Worm (Caenorhabditis elegans): ENCODE data around the gene valv-1.

DNA sequence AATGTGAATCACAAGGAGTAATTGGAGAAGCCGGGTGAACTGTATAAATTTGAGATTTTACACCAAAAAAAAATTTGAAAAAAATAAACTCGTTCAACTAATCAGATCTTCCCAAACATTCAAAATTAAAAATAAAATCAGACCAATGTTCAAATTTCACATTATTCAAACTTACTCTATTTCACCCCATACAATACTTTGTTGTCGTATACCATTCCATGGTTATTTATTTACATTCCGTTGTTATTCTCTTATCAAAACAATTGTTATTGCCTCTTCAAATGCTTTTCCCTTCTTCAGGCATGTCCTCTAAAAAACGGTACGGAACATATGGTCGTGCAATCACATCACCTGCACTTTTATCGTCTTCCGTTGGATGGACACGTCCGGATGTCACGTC lies 20.9 kb downstream of the valv-1 start, which contains the start of gene unc-82:
- TF ChIP-seq arid-1 (GFP tag; conservative IDR thresholded peaks at IDR 0.05) = no peak
- no peak for TF ChIP-seq fkh-10 (GFP tag; optimal IDR thresholded peaks at IDR 0.05)
- TF ChIP-seq snpc-4 (tag; optimal IDR thresholded peaks at IDR 0.05) = no peak
- TF ChIP-seq nhr-11 (tag; optimal IDR thresholded peaks at IDR 0.05) = no peak
- no peak for TF ChIP-seq lin-39 (tag; optimal IDR thresholded peaks at IDR 0.05)
- no peak for TF ChIP-seq ama-1 (optimal IDR thresholded peaks at IDR 0.05)
- no peak for TF ChIP-seq unc-62 (GFP tag; optimal IDR thresholded peaks at IDR 0.05 in 1 of 2)
- no peak for TF ChIP-seq unc-62 (tag; optimal IDR thresholded peaks at IDR 0.05)
- no peak for TF ChIP-seq unc-130 (GFP tag; optimal IDR thresholded peaks at IDR 0.05)
- TF ChIP-seq fos-1 (tag; optimal IDR thresholded peaks at IDR 0.05) = no peak

All from whole organism, L4 larva.